Fruit fly (Drosophila melanogaster) S2 (cell line): ENCODE measurements around the gene CG11570.

Source experiments
- CG8478 ChIP-seq: fragments of >200 bp; optimal IDR thresholded peaks from 2 replicates; lab custom pipeline; 2018
- CTCF ChIP-seq, 2 experiments: fragments of >200 bp; optimal IDR thresholded peaks; 2 replicates each; lab custom pipeline; 2018

Gene CG11570

DNA sequence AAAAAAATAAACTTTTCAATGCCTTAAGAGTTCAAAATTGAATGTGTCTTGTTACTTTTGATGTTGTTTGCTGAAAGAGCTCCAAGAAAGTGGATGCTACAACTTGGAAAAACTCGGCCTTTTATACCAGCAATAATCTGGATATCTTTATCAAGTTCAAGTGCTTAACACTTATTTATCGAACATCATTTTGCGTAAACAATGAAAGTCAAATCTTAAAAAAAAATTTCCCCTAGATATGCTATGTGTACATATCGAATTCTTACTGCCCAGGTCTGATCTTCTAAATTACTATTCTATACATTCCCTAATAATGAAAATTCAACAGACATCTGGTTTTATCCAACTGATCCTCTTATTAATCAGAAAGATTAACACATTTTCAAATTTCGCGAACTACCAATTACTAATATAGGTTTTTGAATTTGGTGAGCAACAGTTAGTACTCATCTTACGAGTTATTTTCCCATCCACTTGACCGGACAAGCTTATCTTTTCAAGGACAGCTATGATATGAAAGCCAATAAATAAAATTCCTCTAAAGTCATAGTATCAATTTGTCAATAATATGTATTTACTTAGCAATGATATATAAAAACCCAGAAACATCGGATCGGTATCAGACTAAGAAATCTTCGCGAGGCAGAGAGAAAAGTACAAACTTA, at the start of gene CG11570, which contains the start of gene CG43294:
CG11570 (minus strand) TSS at position 101 of the 665 bp plus-strand sequence.
CG43294 (plus strand) TSS at position 615 of the 665 bp plus-strand sequence.
- no peak for TF ChIP-seq CTCF (optimal IDR thresholded peaks at IDR 0.05; lab: Kevin White, UChicago)
- TF ChIP-seq CG8478 (lab: Kevin White, UChicago), result no peak

DNA sequence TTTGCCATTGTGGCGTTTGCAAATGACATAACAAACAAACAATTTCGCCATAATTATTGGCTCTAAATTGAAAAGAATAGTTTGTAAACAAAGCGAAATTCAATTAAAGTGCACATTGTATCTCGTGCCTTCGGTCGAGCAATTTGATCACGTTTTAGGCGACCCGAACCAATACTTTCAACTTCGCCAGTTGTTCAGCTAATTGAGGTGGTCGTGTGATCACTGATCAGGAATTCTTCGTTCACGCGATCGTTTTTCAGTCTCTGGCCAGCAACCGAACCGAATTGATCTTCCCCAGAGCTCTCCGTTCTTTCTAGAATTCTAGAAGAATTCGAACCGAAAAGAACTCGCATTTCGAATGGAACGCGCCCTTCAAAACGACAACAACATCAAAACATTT, 46.6 kb upstream of the CG11570 start:
- TF ChIP-seq CG8478 (lab: Kevin White, UChicago) (no peak), CTCF (optimal IDR thresholded peaks at IDR 0.05; lab: Kevin White, UChicago) (no peak)

DNA sequence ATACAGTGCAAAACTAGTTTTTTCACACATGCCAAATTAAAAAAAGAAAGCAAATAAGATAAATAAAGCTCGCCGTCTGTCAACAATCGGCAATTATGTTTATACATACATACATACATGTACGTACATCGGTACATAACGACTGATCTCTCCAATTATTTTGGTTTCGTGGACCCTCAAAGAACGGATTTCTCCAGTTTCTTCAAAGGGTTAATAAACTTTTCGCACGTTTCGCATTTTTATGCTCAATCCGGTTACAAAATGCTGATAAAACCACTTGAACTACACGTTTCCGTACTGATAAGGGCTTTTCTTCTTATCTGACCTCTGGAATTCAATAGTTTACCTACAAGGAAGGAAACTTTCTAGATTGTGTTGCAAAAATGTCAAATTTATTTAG, 45.9 kb upstream of the CG11570 start:
- TF ChIP-seq CG8478 (lab: Kevin White, UChicago) (no peak), CTCF (optimal IDR thresholded peaks at IDR 0.05; lab: Kevin White, UChicago) (no peak)

DNA sequence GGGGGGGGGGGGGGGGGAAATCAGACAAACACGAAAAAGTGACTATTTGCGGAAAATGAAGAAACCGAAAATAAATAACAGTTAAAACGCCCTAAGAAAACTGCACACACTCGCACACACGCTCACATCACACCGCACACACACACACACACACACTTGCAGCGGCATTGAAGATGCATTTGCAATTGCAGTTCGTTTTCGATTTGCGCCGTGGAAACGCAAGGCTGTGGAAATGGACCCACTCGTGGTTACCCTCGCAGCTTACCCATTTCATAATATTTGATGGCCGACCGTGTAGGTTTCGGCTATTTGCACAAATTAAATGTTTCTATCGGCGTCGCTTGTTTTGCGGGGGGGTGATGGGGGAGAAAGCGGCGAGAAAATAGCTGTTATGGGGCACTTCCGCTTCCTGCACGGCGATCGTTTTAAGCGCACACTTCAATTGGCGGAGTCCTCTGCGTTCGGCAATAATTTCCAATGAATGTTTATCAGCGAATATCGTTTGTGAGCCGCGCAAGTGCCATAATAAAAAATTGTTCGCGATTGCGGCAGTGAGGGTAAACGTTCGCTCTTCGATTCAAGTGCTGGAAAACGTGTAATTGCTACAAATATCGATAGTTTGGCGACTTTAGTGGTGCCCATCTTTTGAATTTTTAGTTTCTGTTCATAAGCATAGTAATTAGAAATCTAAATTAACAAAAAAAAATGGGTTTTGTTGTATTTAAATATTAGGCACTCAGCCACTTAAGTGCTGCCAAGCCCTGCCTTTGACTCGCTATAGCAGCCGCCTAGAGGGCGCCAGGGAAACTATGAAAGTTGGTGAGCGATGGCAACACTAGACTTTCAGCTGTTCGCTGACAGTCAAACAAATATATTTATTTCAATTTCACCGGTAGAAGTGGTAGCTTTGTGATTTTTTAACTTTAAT, 45.0 kb upstream of the CG11570 start, which contains the start of the genes Pop2 and CG6928:
Pop2 (minus strand) TSS at position 595 of the 928 bp plus-strand sequence.
CG6928 (plus strand) TSS at position 835 of the 928 bp plus-strand sequence.
- TF ChIP-seq CTCF (optimal IDR thresholded peaks at IDR 0.05; lab: Kevin White, UChicago), result peak; percentile 86 to 89
- TF ChIP-seq CG8478 (lab: Kevin White, UChicago), result no peak

DNA sequence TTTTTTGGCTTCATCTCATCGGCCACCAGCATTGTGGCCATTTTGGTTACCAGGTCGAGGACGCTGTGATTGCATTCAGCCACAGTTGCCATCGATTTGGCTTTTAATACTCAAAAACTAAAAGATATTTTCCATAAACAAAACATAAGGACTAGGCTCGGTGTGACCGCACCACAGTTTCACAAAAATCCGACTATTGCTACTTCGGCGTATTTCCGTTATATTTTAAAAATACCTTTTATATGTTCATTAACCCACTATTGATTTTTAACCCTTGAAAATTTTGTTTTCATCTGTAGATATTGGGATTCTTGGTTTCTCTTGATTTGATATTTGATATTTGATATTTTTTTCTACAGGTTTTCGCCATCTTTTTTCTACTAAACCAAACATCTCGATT, 40.4 kb upstream of the CG11570 start, which contains the start of gene Grip163:
Grip163 (minus strand) TSS at position 180 of the 400 bp plus-strand sequence.
- TF ChIP-seq CG8478 (lab: Kevin White, UChicago) (no peak), CTCF (optimal IDR thresholded peaks at IDR 0.05; lab: Kevin White, UChicago) (no peak)

DNA sequence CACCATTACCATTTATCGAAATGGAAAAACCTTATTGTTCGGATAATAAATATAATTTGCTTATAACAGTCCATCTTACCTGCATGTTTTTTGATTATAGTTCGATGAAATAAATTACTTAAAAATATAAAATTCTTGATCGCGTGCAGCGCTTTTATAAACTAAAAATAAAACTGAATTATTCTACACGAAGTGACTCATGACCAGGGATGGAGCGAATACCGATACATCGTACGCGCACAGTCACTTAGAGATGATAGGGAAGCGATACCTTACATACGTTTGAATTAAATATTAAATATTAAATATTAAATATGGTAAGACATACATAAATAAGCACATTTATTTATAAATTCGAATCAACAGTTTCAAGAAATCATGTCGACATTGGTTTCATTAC, 35.4 kb upstream of the CG11570 start, which contains the start of gene viaf:
viaf (minus strand) TSS at position 220 of the 400 bp plus-strand sequence.
- TF ChIP-seq CG8478 (lab: Kevin White, UChicago) (no peak), CTCF (optimal IDR thresholded peaks at IDR 0.05; lab: Kevin White, UChicago) (peak in 1 of 2 experiments; percentile 14)

DNA sequence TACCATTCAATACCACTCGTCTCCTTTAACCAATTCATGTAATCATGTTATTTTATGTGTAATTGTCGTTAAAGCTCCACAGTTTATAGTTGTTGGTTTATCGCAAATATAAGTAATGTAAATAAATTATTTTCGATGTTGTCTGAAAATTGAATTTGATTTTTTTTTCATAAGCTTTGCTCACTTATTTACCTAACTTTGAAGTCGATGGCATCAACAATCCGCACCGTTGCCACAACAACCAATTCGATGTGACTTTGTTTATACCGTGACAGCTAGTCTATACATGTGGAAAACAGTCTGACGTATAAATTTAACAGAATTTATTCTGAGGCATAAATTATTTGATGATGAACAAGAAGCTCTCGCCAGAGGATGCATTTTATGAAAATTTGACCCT, 32.9 kb upstream of the CG11570 start, which contains the start of gene CG6931:
CG6931 (plus strand) TSS at position 301 of the 400 bp plus-strand sequence.
- TF ChIP-seq CG8478 (lab: Kevin White, UChicago) (no peak), CTCF (optimal IDR thresholded peaks at IDR 0.05; lab: Kevin White, UChicago) (no peak)

DNA sequence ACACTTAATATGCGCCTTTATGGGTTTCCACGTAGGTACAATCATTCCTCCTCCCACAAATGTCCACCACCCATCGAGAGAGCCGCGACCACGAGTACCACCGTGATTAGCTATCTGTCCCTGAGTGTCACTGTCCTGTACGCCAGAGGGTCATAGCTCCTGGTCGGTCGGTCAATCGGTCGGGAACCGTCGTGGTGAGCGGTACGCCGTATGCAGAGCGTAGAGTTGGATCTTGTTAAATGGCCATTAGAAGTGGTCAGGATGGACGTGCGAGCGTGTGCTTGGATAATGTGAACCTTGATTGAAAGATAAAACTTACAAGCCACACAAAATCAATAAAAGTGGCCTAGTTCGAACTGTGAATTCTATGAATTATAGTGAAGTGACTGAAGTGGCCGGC, 27.0 kb upstream of the CG11570 start, which contains the start of gene CG6938:
CG6938 (plus strand) TSS at position 301 of the 400 bp plus-strand sequence.
- TF ChIP-seq CTCF (optimal IDR thresholded peaks at IDR 0.05; lab: Kevin White, UChicago) (no peak), CG8478 (lab: Kevin White, UChicago) (no peak)

DNA sequence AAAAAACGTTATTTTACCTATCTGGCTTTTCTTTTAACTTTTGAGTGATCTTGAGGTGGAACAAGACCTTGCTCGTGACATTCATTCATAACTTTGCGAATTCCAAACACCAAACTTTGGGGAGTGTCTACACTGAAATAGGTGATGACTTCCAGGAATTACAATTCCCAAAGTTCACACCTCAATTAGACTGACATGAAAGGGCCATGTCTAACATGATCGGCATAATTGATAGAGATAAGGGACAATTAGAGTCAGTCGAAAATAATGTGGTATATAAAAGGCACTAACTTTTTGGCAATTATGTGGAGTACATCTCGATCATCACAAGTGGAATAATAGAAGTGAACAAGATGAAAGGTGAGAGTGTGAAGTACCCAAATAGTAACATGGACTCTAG, 18.2 kb upstream of the CG11570 start, which contains the start of gene CG43896:
CG43896 (plus strand) TSS at position 301 of the 400 bp plus-strand sequence.
- TF ChIP-seq CG8478 (lab: Kevin White, UChicago) (no peak), CTCF (optimal IDR thresholded peaks at IDR 0.05; lab: Kevin White, UChicago) (no peak)

DNA sequence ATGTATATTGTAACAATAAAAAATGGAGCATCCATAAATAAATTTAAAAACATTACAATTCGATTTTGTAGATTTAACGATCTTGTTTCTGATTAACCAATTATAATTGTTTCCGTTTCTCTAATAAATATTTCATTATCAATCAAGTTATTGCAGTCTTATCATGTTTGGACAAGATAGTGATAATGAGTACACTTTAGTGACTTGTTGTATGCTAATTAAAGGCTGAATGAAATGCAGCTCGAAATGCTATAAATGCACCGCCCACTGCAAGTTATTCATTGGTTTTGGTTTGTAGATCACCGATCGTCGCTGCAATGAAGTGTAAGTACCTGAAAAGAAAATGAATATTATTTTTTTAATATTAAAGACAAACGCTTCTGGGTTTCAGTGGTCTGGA, 17.0 kb upstream of the CG11570 start, which contains the start of gene CG14125:
CG14125 (plus strand) TSS at position 301 of the 400 bp plus-strand sequence.
- TF ChIP-seq CTCF (optimal IDR thresholded peaks at IDR 0.05; lab: Kevin White, UChicago) (no peak), CG8478 (lab: Kevin White, UChicago) (no peak)

DNA sequence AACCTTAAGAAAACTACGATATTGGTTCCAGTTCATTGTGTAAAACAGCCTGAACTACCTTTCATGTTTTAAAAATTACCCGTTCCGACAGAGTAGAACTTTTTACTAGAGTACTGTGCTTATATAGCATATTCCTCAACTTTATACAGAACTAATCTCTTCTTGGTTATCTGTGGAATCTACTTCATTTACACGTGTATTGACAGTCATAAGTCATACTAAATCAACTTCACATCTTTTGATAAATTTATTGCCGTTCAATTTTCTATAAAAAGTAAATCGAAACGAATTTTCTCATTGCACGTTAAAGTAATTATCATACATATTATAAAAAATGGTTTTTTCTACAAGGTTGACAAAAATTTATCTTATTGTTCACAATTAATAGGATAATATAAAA, 16.1 kb upstream of the CG11570 start, which contains the start of gene CG42397:
CG42397 (minus strand) TSS at position 101 of the 400 bp plus-strand sequence.
- TF ChIP-seq CG8478 (lab: Kevin White, UChicago), result no peak
- TF ChIP-seq CTCF (optimal IDR thresholded peaks at IDR 0.05; lab: Kevin White, UChicago), result no peak

DNA sequence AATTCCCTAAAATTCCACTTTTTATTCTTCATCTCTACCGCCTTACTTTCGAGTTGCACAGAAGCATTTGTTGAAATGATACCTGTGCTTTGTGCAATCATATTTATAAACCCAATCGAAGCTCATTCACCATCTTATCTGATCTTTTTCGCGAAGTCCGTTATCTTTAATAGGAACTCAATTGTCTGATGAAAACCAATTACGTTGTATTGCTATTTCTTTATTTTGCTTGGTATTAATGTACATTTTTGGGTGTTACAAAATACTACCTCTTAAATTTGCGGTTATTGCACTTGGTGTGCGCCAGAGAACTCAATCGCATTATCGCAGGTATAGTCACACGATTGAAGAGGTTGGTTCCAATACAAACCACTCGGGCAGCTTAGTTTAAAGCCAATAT, 15.3 kb upstream of the CG11570 start, which contains the start of gene Muc68E:
Muc68E (minus strand) TSS at position 101 of the 400 bp plus-strand sequence.
- TF ChIP-seq CG8478 (lab: Kevin White, UChicago), result no peak
- no peak for TF ChIP-seq CTCF (optimal IDR thresholded peaks at IDR 0.05; lab: Kevin White, UChicago)

DNA sequence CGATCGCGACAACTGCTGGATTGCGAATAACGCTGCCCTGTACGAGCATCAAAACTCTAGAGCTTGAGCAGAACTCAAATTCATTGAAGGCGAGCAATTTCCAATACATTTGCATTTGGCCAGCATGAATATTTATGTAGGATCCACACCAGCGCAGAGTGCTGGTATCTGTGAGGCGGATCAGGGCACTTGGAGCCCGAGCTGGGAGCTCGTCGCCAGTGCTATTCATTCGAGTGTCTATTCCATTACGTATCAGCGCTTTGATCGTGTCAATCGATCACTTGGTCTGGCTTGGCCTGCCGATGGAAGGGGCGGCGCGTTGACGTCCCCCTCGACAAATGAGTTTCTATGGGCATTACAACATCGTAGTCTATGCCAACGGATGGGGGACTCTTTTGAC, 8.5 kb upstream of the CG11570 start, which contains the start of gene prc:
prc (minus strand) TSS at position 28 of the 400 bp plus-strand sequence.
- TF ChIP-seq CG8478 (lab: Kevin White, UChicago) (no peak), CTCF (optimal IDR thresholded peaks at IDR 0.05; lab: Kevin White, UChicago) (no peak)

DNA sequence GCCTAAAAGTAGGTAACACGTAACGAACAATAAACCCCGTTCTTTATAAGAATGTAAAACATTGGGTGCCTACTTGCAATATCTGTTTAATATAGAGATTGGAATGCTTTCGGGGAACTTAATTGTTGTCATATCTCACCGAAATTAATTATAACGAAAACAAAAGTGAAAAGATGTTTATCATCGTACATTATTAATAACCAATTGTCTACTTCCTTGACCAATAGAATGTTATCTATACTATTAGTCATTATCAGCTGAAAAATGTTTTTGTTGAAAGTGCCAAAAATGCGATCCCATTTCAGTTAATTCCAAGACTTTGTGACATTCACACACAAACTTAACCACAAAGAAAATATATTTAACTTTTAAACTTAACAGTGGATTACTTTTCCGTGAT, 3.8 kb downstream of the CG11570 start, which contains the start of gene CG7248:
CG7248 (plus strand) TSS at position 301 of the 400 bp plus-strand sequence.
- no peak for TF ChIP-seq CTCF (optimal IDR thresholded peaks at IDR 0.05; lab: Kevin White, UChicago)
- no peak for TF ChIP-seq CG8478 (lab: Kevin White, UChicago)
